Fruit fly (Drosophila melanogaster) whole organism, pupa: ENCODE data around the gene Wdfy2.

Experiments used
- fd96Ca ChIP-seq: fragments of 200-800 bp; sonication (Bioruptor generic); IDR thresholded peaks from 3 replicates; pipeline ENCODE4 v1.3.6; 2022; ENCODE audit warnings: missing biosample characterization, missing genetic modification characterization
- gl ChIP-seq: fragments of 200-800 bp; sonication (Bioruptor generic); optimal IDR thresholded peaks from 2 replicates; lab custom pipeline; 2018; ENCODE audit warnings: missing biosample characterization, mild to moderate bottlenecking, missing genetic modification characterization

dm6 chr2L:10474815-10475214 is 51.7 kb downstream of the Wdfy2 start:
- TF ChIP-seq gl (tag; lab: Kevin White, UChicago): no peak
- no peak for TF ChIP-seq fd96Ca (GFP tag; lab: Robert Waterston, UW)
